Fruit fly (Drosophila melanogaster) whole organism, embryonic: Measurements from ENCODE around the gene fwd.

Experiments
- CG10543 ChIP-seq: fragments of 200-800 bp; sonication (Bioruptor generic); optimal IDR thresholded peaks from 3 replicates; lab custom pipeline; 2017; ENCODE audit warnings: missing biosample characterization, mild to moderate bottlenecking, missing genetic modification characterization, moderate library complexity
- CG11398 ChIP-seq: fragments of 200-800 bp; sonication (Bioruptor generic); optimal IDR thresholded peaks from 2 replicates; lab custom pipeline; 2016; ENCODE audit warnings: missing biosample characterization, missing genetic modification characterization
- CG11456 ChIP-seq: fragments of 200-800 bp; sonication (Bioruptor generic); IDR thresholded peaks from 3 replicates; pipeline ENCODE4 v1.3.6; 2022; ENCODE audit warnings: missing biosample characterization, missing genetic modification characterization
- CG1233 ChIP-seq: fragments of 200-800 bp; sonication (Bioruptor generic); optimal IDR thresholded peaks from 4 replicates; lab custom pipeline; 2018; ENCODE audit warnings: missing biosample characterization, mild to moderate bottlenecking, missing genetic modification characterization
- CG12391 ChIP-seq: fragments of 200-800 bp; sonication (Bioruptor generic); optimal IDR thresholded peaks from 3 replicates; lab custom pipeline; 2018; ENCODE audit warnings: missing biosample characterization, mild to moderate bottlenecking, missing genetic modification characterization, moderate library complexity
- CG13123 ChIP-seq: fragments of 200-800 bp; sonication (Bioruptor generic); optimal IDR thresholded peaks from 2 replicates; lab custom pipeline; 2016; ENCODE audit warnings: missing biosample characterization, missing genetic modification characterization
- CG15514 ChIP-seq: fragments of 200-800 bp; sonication (Bioruptor generic); optimal IDR thresholded peaks from 3 replicates; lab custom pipeline; 2017; ENCODE audit warnings: missing biosample characterization, missing genetic modification characterization, mild to moderate bottlenecking, moderate library complexity, missing genetic modification reagents
- CG15601 ChIP-seq: fragments of 200-800 bp; sonication (Bioruptor generic); optimal IDR thresholded peaks from 3 replicates; lab custom pipeline; 2019; ENCODE audit warnings: missing biosample characterization, mild to moderate bottlenecking, missing genetic modification characterization, moderate library complexity
- CG1647 ChIP-seq: fragments of 200-800 bp; sonication (Bioruptor generic); optimal IDR thresholded peaks from 3 replicates; lab custom pipeline; 2016; ENCODE audit warnings: missing biosample characterization, missing genetic modification characterization
- CG17361 ChIP-seq: fragments of 200-800 bp; sonication (Bioruptor generic); IDR thresholded peaks from 3 replicates; pipeline ENCODE4 v1.3.6; 2022; ENCODE audit warnings: missing biosample characterization, missing genetic modification characterization
- CG17912 ChIP-seq: fragments of 200-800 bp; sonication (Bioruptor generic); optimal IDR thresholded peaks from 2 replicates; lab custom pipeline; 2018; ENCODE audit warnings: missing biosample characterization, mild to moderate bottlenecking, missing genetic modification characterization
- CG18262 ChIP-seq: fragments of 200-800 bp; optimal IDR thresholded peaks from 3 replicates; lab custom pipeline; 2019; ENCODE audit warnings: missing biosample characterization, mild to moderate bottlenecking, missing genetic modification characterization, moderate library complexity
- CG18764 ChIP-seq: fragments of 200-800 bp; sonication (Bioruptor generic); optimal IDR thresholded peaks from 3 replicates; lab custom pipeline; 2016; ENCODE audit warnings: missing biosample characterization, missing genetic modification characterization
- CG2678 ChIP-seq: fragments of 200-800 bp; sonication (Bioruptor generic); optimal IDR thresholded peaks from 3 replicates; lab custom pipeline; 2019; ENCODE audit warnings: missing biosample characterization, mild to moderate bottlenecking, missing genetic modification characterization, moderate library complexity
- CG2889 ChIP-seq: fragments of 200-800 bp; sonication (Bioruptor generic); IDR thresholded peaks from 3 replicates; pipeline ENCODE4 v1.3.6; 2022; ENCODE audit warnings: missing biosample characterization, missing genetic modification characterization
- CG31441 ChIP-seq: fragments of 200-800 bp; sonication (Bioruptor generic); IDR thresholded peaks from 2 replicates; pipeline ENCODE4 v1.3.6; 2022; ENCODE audit warnings: missing biosample characterization, missing genetic modification characterization
- CG4360 ChIP-seq: fragments of 200-800 bp; sonication (Bioruptor generic); IDR thresholded peaks from 2 replicates; pipeline ENCODE4 v1.3.6; 2022; ENCODE audit warnings: missing biosample characterization, missing genetic modification characterization
- Dip2 ChIP-seq: fragments of 200-800 bp; sonication (Bioruptor generic); IDR thresholded peaks from 2 replicates; pipeline ENCODE4 v1.3.6; 2022; ENCODE audit warnings: missing biosample characterization, missing genetic modification characterization
- Doc3 ChIP-seq: fragments of 200-800 bp; sonication (Bioruptor generic); IDR thresholded peaks from 3 replicates; pipeline ENCODE4 v1.3.6; 2022; ENCODE audit warnings: missing biosample characterization, missing genetic modification characterization; ENCODE audit not compliant: partially characterized antibody
- Fer2 ChIP-seq: fragments of 200-800 bp; sonication (Bioruptor generic); optimal IDR thresholded peaks from 2 replicates; lab custom pipeline; 2018; ENCODE audit warnings: missing biosample characterization, mild to moderate bottlenecking, missing genetic modification characterization, moderate library complexity
- HLH4C ChIP-seq: fragments of 200-800 bp; sonication (Bioruptor generic); IDR thresholded peaks from 3 replicates; pipeline ENCODE4 v1.3.6; 2022; ENCODE audit warnings: missing biosample characterization, missing genetic modification characterization; ENCODE audit not compliant: partially characterized antibody
- Hmr ChIP-seq: fragments of 200-800 bp; sonication (Bioruptor generic); optimal IDR thresholded peaks from 3 replicates; lab custom pipeline; 2017; ENCODE audit warnings: mild to moderate bottlenecking, missing biosample characterization, missing genetic modification reagents, missing genetic modification characterization
- Hmx ChIP-seq: fragments of 200-800 bp; sonication (Bioruptor generic); optimal IDR thresholded peaks from 2 replicates; lab custom pipeline; 2016; ENCODE audit warnings: missing biosample characterization, missing genetic modification characterization
- MBD-R2 ChIP-seq: fragments of 200-800 bp; sonication (Bioruptor generic); IDR thresholded peaks from 2 replicates; pipeline ENCODE4 v1.3.6; 2022; ENCODE audit warnings: missing biosample characterization, missing genetic modification characterization
- MESR4 ChIP-seq: fragments of 200-800 bp; sonication (Bioruptor generic); optimal IDR thresholded peaks from 2 replicates; lab custom pipeline; 2018; ENCODE audit warnings: missing biosample characterization, mild to moderate bottlenecking, missing genetic modification characterization, moderate library complexity
- Mes4 ChIP-seq: fragments of 200-800 bp; sonication (Bioruptor generic); optimal IDR thresholded peaks from 2 replicates; lab custom pipeline; 2016; ENCODE audit warnings: missing biosample characterization, missing genetic modification characterization
- Mrtf ChIP-seq: fragments of 200-800 bp; sonication (Bioruptor generic); IDR thresholded peaks from 3 replicates; pipeline ENCODE4 v1.3.6; 2022; ENCODE audit warnings: missing biosample characterization, missing genetic modification characterization
- Nf-YB ChIP-seq: fragments of 200-800 bp; sonication (Bioruptor generic); optimal IDR thresholded peaks from 3 replicates; lab custom pipeline; 2019; ENCODE audit warnings: missing biosample characterization, mild to moderate bottlenecking, missing genetic modification characterization, moderate library complexity
- Sox102F ChIP-seq: fragments of 200-800 bp; sonication (Bioruptor generic); optimal IDR thresholded peaks from 2 replicates; lab custom pipeline; 2018; ENCODE audit warnings: missing biosample characterization, mild to moderate bottlenecking, missing genetic modification characterization, moderate library complexity
- Xbp1 ChIP-seq: fragments of 200-800 bp; sonication (Bioruptor generic); optimal IDR thresholded peaks from 3 replicates; lab custom pipeline; 2016; ENCODE audit warnings: missing biosample characterization, mild to moderate bottlenecking, missing genetic modification characterization
- cato ChIP-seq: fragments of 200-800 bp; sonication (Bioruptor generic); optimal IDR thresholded peaks from 2 replicates; lab custom pipeline; 2016; ENCODE audit warnings: missing biosample characterization, missing genetic modification characterization, borderline replicate concordance
- chm ChIP-seq: fragments of 200-800 bp; sonication (Bioruptor generic); IDR thresholded peaks from 2 replicates; pipeline ENCODE4 v1.3.6; 2022; ENCODE audit warnings: missing biosample characterization, missing genetic modification characterization
- corto ChIP-seq: fragments of 200-800 bp; sonication (Bioruptor generic); optimal IDR thresholded peaks from 2 replicates; lab custom pipeline; 2016; ENCODE audit warnings: missing biosample characterization, mild to moderate bottlenecking, missing genetic modification characterization, moderate library complexity
- dysf ChIP-seq: fragments of 200-800 bp; sonication (Bioruptor generic); IDR thresholded peaks from 3 replicates; pipeline ENCODE4 v1.3.6; 2022; ENCODE audit warnings: missing biosample characterization, missing genetic modification characterization
- ems ChIP-seq: fragments of 200-800 bp; sonication (Bioruptor generic); optimal IDR thresholded peaks from 3 replicates; lab custom pipeline; 2016; ENCODE audit warnings: missing biosample characterization, missing genetic modification characterization
- gsb-n ChIP-seq: fragments of 200-800 bp; sonication (Bioruptor generic); optimal IDR thresholded peaks from 3 replicates; lab custom pipeline; 2018; ENCODE audit warnings: missing biosample characterization, mild to moderate bottlenecking, missing genetic modification characterization
- hb ChIP-seq: fragments of 200-800 bp; sonication (Bioruptor generic); IDR thresholded peaks from 3 replicates; pipeline ENCODE4 v1.3.6; 2022; ENCODE audit warnings: missing biosample characterization, missing genetic modification characterization; ENCODE audit not compliant: partially characterized antibody
- ken ChIP-seq: fragments of 200-800 bp; sonication (Bioruptor generic); IDR thresholded peaks from 3 replicates; pipeline ENCODE4 v1.3.6; 2022; ENCODE audit warnings: missing biosample characterization, missing genetic modification characterization
- kni ChIP-seq: fragments of 200-800 bp; sonication (Bioruptor generic); optimal IDR thresholded peaks from 3 replicates; lab custom pipeline; 2017; ENCODE audit warnings: mild to moderate bottlenecking, missing biosample characterization, missing genetic modification reagents, missing genetic modification characterization
- mam ChIP-seq: fragments of 200-800 bp; sonication (Bioruptor generic); optimal IDR thresholded peaks from 3 replicates; lab custom pipeline; 2016; ENCODE audit warnings: missing biosample characterization, missing genetic modification characterization
- nerfin-2 ChIP-seq: fragments of 200-800 bp; sonication (Bioruptor generic); IDR thresholded peaks from 2 replicates; pipeline ENCODE4 v1.3.6; 2022; ENCODE audit warnings: missing biosample characterization, missing genetic modification characterization; ENCODE audit not compliant: partially characterized antibody
- nom ChIP-seq: fragments of 200-800 bp; sonication (Bioruptor generic); optimal IDR thresholded peaks from 2 replicates; lab custom pipeline; 2017; ENCODE audit warnings: missing biosample characterization, missing genetic modification characterization, mild to moderate bottlenecking, moderate library complexity, missing genetic modification reagents
- prd ChIP-seq, 3 experiments: fragments of >200 bp in 2 of 3; fragments of 200-800 bp in 1 of 3; sonication (Bioruptor generic) in 1 of 3; optimal IDR thresholded peaks in 2 of 3; IDR thresholded peaks in 1 of 3; 2 replicates in 2 of 3; 3 replicates in 1 of 3; pipeline versions ENCODE4 v1.3.6 to Lab custom; 2017 to 2022; ENCODE audit warnings: missing biosample characterization in 1 of 3, missing genetic modification characterization in 1 of 3
- pros ChIP-seq: fragments of 200-800 bp; sonication (Bioruptor generic); optimal IDR thresholded peaks from 3 replicates; lab custom pipeline; 2019; ENCODE audit warnings: missing biosample characterization, mild to moderate bottlenecking, missing genetic modification characterization, moderate library complexity
- scrt ChIP-seq: fragments of 200-800 bp; sonication (Bioruptor generic); optimal IDR thresholded peaks from 2 replicates; lab custom pipeline; 2018; ENCODE audit warnings: missing biosample characterization, mild to moderate bottlenecking, missing genetic modification characterization, moderate library complexity
- sens ChIP-seq: fragments of 200-800 bp; sonication (Bioruptor generic); peaks from one replicate; lab custom pipeline; 2016; ENCODE audit warnings: missing biosample characterization, missing genetic modification characterization
- sens-2 ChIP-seq: fragments of 200-800 bp; sonication (Bioruptor generic); IDR thresholded peaks from 2 replicates; pipeline ENCODE4 v1.3.6; 2022; ENCODE audit warnings: missing biosample characterization, missing genetic modification characterization
- wek ChIP-seq: fragments of 200-800 bp; sonication (Bioruptor generic); optimal IDR thresholded peaks from 3 replicates; lab custom pipeline; 2018; ENCODE audit warnings: missing biosample characterization, mild to moderate bottlenecking, missing genetic modification characterization, moderate library complexity
- zen2 ChIP-seq: fragments of 200-800 bp; sonication (Bioruptor generic); IDR thresholded peaks from 3 replicates; pipeline ENCODE4 v1.3.6; 2022; ENCODE audit warnings: missing biosample characterization, missing genetic modification characterization; ENCODE audit not compliant: partially characterized antibody
- zfh2 ChIP-seq: fragments of 200-800 bp; sonication (Bioruptor generic); optimal IDR thresholded peaks from 2 replicates; lab custom pipeline; 2016; ENCODE audit warnings: missing biosample characterization, missing genetic modification characterization

Gene fwd

dm6 chr3L:262724-263177, 56.9 kb downstream of the fwd start (continued):
- TF ChIP-seq CG11456 (GFP tag; lab: Robert Waterston, UW) (no peak), Hmx (GFP tag; lab: Kevin White, UChicago) (no peak), CG18764 (GFP tag; lab: Kevin White, UChicago) (no peak), scrt (GFP tag; lab: Kevin White, UChicago) (no peak), CG12391 (tag; lab: Kevin White, UChicago) (peak; percentile 1), CG13123 (GFP tag; lab: Kevin White, UChicago) (no peak), Fer2 (tag; lab: Kevin White, UChicago) (no peak), chm (GFP tag; lab: Robert Waterston, UW) (no peak), MBD-R2 (peak; percentile 51; the same call in 1 of the 2 replicates), CG17912 (GFP tag; lab: Kevin White, UChicago) (no peak), corto (GFP tag; lab: Kevin White, UChicago) (no peak), CG4360 (GFP tag; lab: Robert Waterston, UW) (no peak), ems (GFP tag; lab: Kevin White, UChicago) (no peak), CG15601 (tag; lab: Kevin White, UChicago) (no peak), nerfin-2 (GFP tag; lab: Robert Waterston, UW) (peak; percentile 75), zen2 (GFP tag; lab: Robert Waterston, UW) (peak; percentile 84), zfh2 (no peak), CG10543 (GFP tag; lab: Kevin White, UChicago) (no peak), ken (GFP tag; lab: Robert Waterston, UW) (no peak), mam (GFP tag; lab: Kevin White, UChicago) (no peak), CG17361 (GFP tag; lab: Robert Waterston, UW) (no peak), dysf (no peak), CG15514 (GFP tag; lab: Kevin White, UChicago) (peak; percentile 91), MESR4 (GFP tag; lab: Kevin White, UChicago) (peak; percentile 88), CG2678 (tag; lab: Kevin White, UChicago) (no peak), CG11398 (GFP tag; lab: Kevin White, UChicago) (no peak), hb (GFP tag; lab: Robert Waterston, UW) (peak; percentile 58; the same call in 2 of the 3 replicates), Dip2 (GFP tag; lab: Robert Waterston, UW) (no peak), sens-2 (GFP tag; lab: Robert Waterston, UW) (no peak), cato (no peak), Mrtf (GFP tag; lab: Robert Waterston, UW) (no peak), sens (GFP tag; lab: Kevin White, UChicago) (peak; percentile 80), Doc3 (GFP tag; lab: Robert Waterston, UW) (peak; percentile 73; the same call in 2 of the 3 replicates), CG2889 (GFP tag; lab: Robert Waterston, UW) (no peak), Nf-YB (no peak), pros (GFP tag; lab: Kevin White, UChicago) (no peak), Mes4 (GFP tag; lab: Kevin White, UChicago) (no peak), CG1233 (peak; percentile 6), CG18262 (tag; lab: Kevin White, UChicago) (no peak), gsb-n (tag; lab: Kevin White, UChicago) (no peak), Sox102F (GFP tag; lab: Kevin White, UChicago) (no peak), kni (GFP tag; lab: Kevin White, UChicago) (peak; percentile 1), prd (optimal IDR thresholded peaks at IDR 0.05; lab: Kevin White, UChicago) (no peak), prd (GFP tag; IDR thresholded peaks at IDR 0.05; lab: Robert Waterston, UW) (no peak), nom (GFP tag; lab: Kevin White, UChicago) (no peak), Hmr (no peak), wek (GFP tag; lab: Kevin White, UChicago) (no peak), CG1647 (GFP tag; lab: Kevin White, UChicago) (no peak), HLH4C (GFP tag; lab: Robert Waterston, UW) (peak; percentile 70), CG31441 (no peak), Xbp1 (GFP tag; lab: Kevin White, UChicago) (no peak)
